Worm (Caenorhabditis elegans) whole organism, mixed stage, embryonic: ENCODE measurements around the gene fbxb-64.

ENCODE experiments used
- ceh-39 ChIP-seq: fragments of 150-350 bp; optimal IDR thresholded peaks from 2 replicates; lab custom pipeline; 2014; ENCODE audit warnings: missing biosample characterization, missing genetic modification characterization
- lin-13 ChIP-seq: fragments of 150-350 bp; optimal IDR thresholded peaks from 2 replicates; lab custom pipeline; 2014; ENCODE audit warnings: missing biosample characterization, missing genetic modification characterization
- mab-5 ChIP-seq: fragments of 150-350 bp; optimal IDR thresholded peaks from 2 replicates; lab custom pipeline; 2014; ENCODE audit warnings: missing biosample characterization, missing genetic modification characterization
- pha-4 ChIP-seq: fragments of 150-350 bp; optimal IDR thresholded peaks from 2 replicates; lab custom pipeline; 2018; ENCODE audit warnings: missing biosample characterization, missing genetic modification reagents, missing genetic modification characterization
- snpc-4 ChIP-seq: fragments of 150-350 bp; optimal IDR thresholded peaks from 2 replicates; lab custom pipeline; 2014; ENCODE audit warnings: missing biosample characterization, missing genetic modification characterization
- unc-62 ChIP-seq: fragments of 150-350 bp; optimal IDR thresholded peaks from 2 replicates; lab custom pipeline; 2014; ENCODE audit warnings: missing biosample characterization, missing genetic modification reagents, missing genetic modification characterization
- ztf-11 ChIP-seq: fragments of 150-350 bp; optimal IDR thresholded peaks from 2 replicates; lab custom pipeline; 2014; ENCODE audit warnings: missing biosample characterization, missing genetic modification characterization

DNA sequence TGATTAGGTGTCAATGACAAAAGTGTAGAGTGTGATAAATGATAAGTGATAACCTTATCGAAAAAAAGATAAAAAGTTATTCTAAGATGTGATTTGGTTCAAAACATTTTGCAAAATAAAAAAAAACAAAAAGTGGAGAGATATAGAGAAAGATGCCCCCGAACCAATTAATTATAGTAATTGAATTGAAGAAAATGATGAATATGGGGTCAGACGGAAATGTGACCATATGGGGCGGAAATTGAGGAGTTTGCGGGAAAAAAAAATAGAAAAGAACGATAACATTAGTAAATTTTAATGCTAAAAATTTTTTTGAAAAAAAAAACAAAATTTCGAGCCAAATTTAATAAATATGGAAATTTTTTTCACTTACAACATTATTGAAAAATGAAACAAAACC is 41.4 kb downstream of the fbxb-64 start:
- no peak for TF ChIP-seq pha-4 (tag; lab: Kevin White, UChicago)
- TF ChIP-seq unc-62 (GFP tag; lab: Kevin White, UChicago): no peak
- no peak for TF ChIP-seq ztf-11 (tag; lab: Kevin White, UChicago)
- no peak for TF ChIP-seq ceh-39 (tag; lab: Kevin White, UChicago)
- no peak for TF ChIP-seq mab-5
- TF ChIP-seq lin-13 (tag; lab: Kevin White, UChicago): no peak
- TF ChIP-seq snpc-4 (tag; lab: Kevin White, UChicago): no peak
